Worm (Caenorhabditis elegans) whole organism, late embryonic: ENCODE measurements around the gene Y116A8C.3.

Experiments
- C38D4.7 ChIP-seq: fragments of 200-800 bp; sonication (Bioruptor generic); optimal IDR thresholded peaks from 2 replicates; lab custom pipeline; 2018; ENCODE audit warnings: mild to moderate bottlenecking, missing genetic modification characterization, moderate library complexity, missing compliant biosample characterization
- F13H6.1 ChIP-seq: sonication (generic microtip); optimal IDR thresholded peaks from 2 replicates; lab custom pipeline; 2016; ENCODE audit warnings: missing genetic modification characterization, missing compliant biosample characterization
- K02D7.2 ChIP-seq: sonication (generic microtip); optimal IDR thresholded peaks from 2 replicates; lab custom pipeline; 2017; ENCODE audit warnings: mild to moderate bottlenecking, missing genetic modification characterization, missing compliant biosample characterization
- K09A11.1 ChIP-seq: sonication (generic microtip); optimal IDR thresholded peaks from 2 replicates; lab custom pipeline; 2017; ENCODE audit warnings: antibody characterized with exemption, mild to moderate bottlenecking, missing genetic modification characterization, missing compliant biosample characterization; ENCODE audit not compliant: insufficient read depth
- Y22D7AL.16 ChIP-seq: sonication (generic microtip); optimal IDR thresholded peaks from 2 replicates; lab custom pipeline; 2016; ENCODE audit warnings: missing genetic modification characterization, missing compliant biosample characterization
- ahr-1 ChIP-seq: sonication (generic microtip); optimal IDR thresholded peaks from 2 replicates; lab custom pipeline; 2016; ENCODE audit warnings: missing genetic modification characterization, missing compliant biosample characterization
- ceh-14 ChIP-seq: sonication (generic microtip); optimal IDR thresholded peaks from 2 replicates; lab custom pipeline; 2016; ENCODE audit warnings: missing genotype, missing genetic modification characterization, missing compliant biosample characterization
- ceh-18 ChIP-seq: sonication (generic microtip); optimal IDR thresholded peaks from 2 replicates; lab custom pipeline; 2016; ENCODE audit warnings: missing genetic modification characterization, missing compliant biosample characterization
- ceh-2 ChIP-seq: sonication (generic microtip); optimal IDR thresholded peaks from 2 replicates; lab custom pipeline; 2016; ENCODE audit warnings: missing genotype, missing genetic modification characterization, missing compliant biosample characterization
- ceh-30 ChIP-seq: fragments of 150-350 bp; optimal IDR thresholded peaks from 2 replicates; lab custom pipeline; 2014; ENCODE audit warnings: missing biosample characterization, missing genetic modification characterization
- ceh-34 ChIP-seq: sonication (generic microtip); optimal IDR thresholded peaks from 2 replicates; lab custom pipeline; 2016; ENCODE audit warnings: mild to moderate bottlenecking, missing genetic modification characterization, missing compliant biosample characterization
- ceh-45 ChIP-seq: fragments of 200-800 bp; sonication (Bioruptor generic); IDR thresholded peaks from 2 replicates; pipeline ENCODE4 v1.3.6; 2022; ENCODE audit warnings: missing genetic modification reagents, missing genetic modification characterization, missing compliant biosample characterization
- ceh-48 ChIP-seq: sonication (generic microtip); optimal IDR thresholded peaks from 2 replicates; lab custom pipeline; 2016; ENCODE audit warnings: missing genetic modification characterization, inconsistent platforms, missing compliant biosample characterization
- ceh-9 ChIP-seq: sonication (generic microtip); optimal IDR thresholded peaks from 2 replicates; lab custom pipeline; 2016; ENCODE audit warnings: mild to moderate bottlenecking, missing genetic modification characterization, inconsistent platforms, missing compliant biosample characterization
- dmd-4 ChIP-seq: sonication (generic microtip); optimal IDR thresholded peaks from 2 replicates; lab custom pipeline; 2016; ENCODE audit warnings: borderline replicate concordance, missing genetic modification characterization, missing compliant biosample characterization
- ets-4 ChIP-seq: sonication (generic microtip); optimal IDR thresholded peaks from 2 replicates; lab custom pipeline; 2016; ENCODE audit warnings: missing genetic modification characterization, missing compliant biosample characterization
- fkh-6 ChIP-seq: sonication (generic microtip); optimal IDR thresholded peaks from 2 replicates; lab custom pipeline; 2016; ENCODE audit warnings: missing genetic modification characterization, missing compliant biosample characterization
- hlh-13 ChIP-seq: fragments of 200-800 bp; sonication (Bioruptor generic); optimal IDR thresholded peaks from 2 replicates; lab custom pipeline; 2018; ENCODE audit warnings: mild to moderate bottlenecking, missing genetic modification characterization, missing compliant biosample characterization
- hlh-15 ChIP-seq: sonication (generic microtip); optimal IDR thresholded peaks from 2 replicates; lab custom pipeline; 2016; ENCODE audit warnings: missing genetic modification characterization, missing compliant biosample characterization
- hlh-6 ChIP-seq: sonication (generic microtip); optimal IDR thresholded peaks from 2 replicates; lab custom pipeline; 2016; ENCODE audit warnings: missing genotype, missing genetic modification characterization, missing compliant biosample characterization
- lim-6 ChIP-seq: sonication (generic microtip); optimal IDR thresholded peaks from 2 replicates; lab custom pipeline; 2016; ENCODE audit warnings: missing genetic modification characterization, missing compliant biosample characterization
- lin-11 ChIP-seq: fragments of 200-800 bp; sonication (Bioruptor generic); optimal IDR thresholded peaks from 2 replicates; lab custom pipeline; 2018; ENCODE audit warnings: mild to moderate bottlenecking, missing genetic modification characterization, missing compliant biosample characterization
- madf-2 ChIP-seq: sonication (generic microtip); optimal IDR thresholded peaks from 2 replicates; lab custom pipeline; 2017; ENCODE audit warnings: missing genetic modification characterization, missing compliant biosample characterization
- nfya-1 ChIP-seq: sonication (generic microtip); optimal IDR thresholded peaks from 2 replicates; lab custom pipeline; 2017; ENCODE audit warnings: missing genetic modification characterization, mild to moderate bottlenecking, missing compliant biosample characterization, antibody characterized with exemption, moderate library complexity
- nhr-11 ChIP-seq: fragments of 150-350 bp; optimal IDR thresholded peaks from 2 replicates; lab custom pipeline; 2014; ENCODE audit warnings: missing biosample characterization, missing genetic modification characterization
- npax-4 ChIP-seq: sonication (generic microtip); optimal IDR thresholded peaks from 2 replicates; lab custom pipeline; 2016; ENCODE audit warnings: missing genetic modification characterization, missing compliant biosample characterization
- odd-2 ChIP-seq: sonication (generic microtip); optimal IDR thresholded peaks from 2 replicates; lab custom pipeline; 2017; ENCODE audit warnings: antibody characterized with exemption, mild to moderate bottlenecking, missing genetic modification characterization, missing compliant biosample characterization
- pax-1 ChIP-seq: fragments of 150-350 bp; optimal IDR thresholded peaks from 2 replicates; lab custom pipeline; 2014; ENCODE audit warnings: missing biosample characterization, missing genetic modification characterization
- pqm-1 ChIP-seq: sonication (generic microtip); optimal IDR thresholded peaks from 2 replicates; lab custom pipeline; 2016; ENCODE audit warnings: missing genetic modification characterization, missing compliant biosample characterization
- ref-2 ChIP-seq: sonication (generic microtip); optimal IDR thresholded peaks from 2 replicates; lab custom pipeline; 2016; ENCODE audit warnings: missing genetic modification characterization, missing compliant biosample characterization
- sdc-2 ChIP-seq: sonication (generic microtip); optimal IDR thresholded peaks from 2 replicates; lab custom pipeline; 2016; ENCODE audit warnings: missing genotype, missing genetic modification characterization, missing compliant biosample characterization
- sox-2 ChIP-seq: fragments of 200-800 bp; sonication (Bioruptor generic); IDR thresholded peaks from 2 replicates; pipeline ENCODE4 v1.3.6; 2022; ENCODE audit warnings: missing genetic modification reagents, missing genetic modification characterization, missing compliant biosample characterization
- tbx-2 ChIP-seq: sonication (generic microtip); optimal IDR thresholded peaks from 2 replicates; lab custom pipeline; 2016; ENCODE audit warnings: missing genetic modification characterization, missing compliant biosample characterization
- ttx-3 ChIP-seq: sonication (generic microtip); optimal IDR thresholded peaks from 2 replicates; lab custom pipeline; 2016; ENCODE audit warnings: missing genetic modification reagents, missing genetic modification characterization, missing compliant biosample characterization
- unc-3 ChIP-seq, 2 experiments: fragments of 200-800 bp in 1 of 2; sonication (Bioruptor generic) in 1 of 2; sonication (generic microtip) in 1 of 2; conservative IDR thresholded peaks in 1 of 2; optimal IDR thresholded peaks in 1 of 2; 2 replicates each; pipeline versions ENCODE4 v1.3.6 to Lab custom; 2016 to 2022; ENCODE audit warnings: missing compliant biosample characterization in 2 of 2, missing genetic modification characterization in 2 of 2, missing genetic modification reagents in 1 of 2
- unc-42 ChIP-seq: sonication (generic microtip); optimal IDR thresholded peaks from 2 replicates; lab custom pipeline; 2016; ENCODE audit warnings: missing genotype, missing genetic modification characterization, missing compliant biosample characterization
- zip-5 ChIP-seq: sonication (generic microtip); optimal IDR thresholded peaks from 2 replicates; lab custom pipeline; 2016; ENCODE audit warnings: missing genetic modification characterization, missing compliant biosample characterization
- ztf-16 ChIP-seq: sonication (generic microtip); optimal IDR thresholded peaks from 2 replicates; lab custom pipeline; 2017; ENCODE audit warnings: missing genetic modification characterization, missing compliant biosample characterization

The Y116A8C.3 gene

ce11 chrIV:16946746-16947145, 30.9 kb downstream of the Y116A8C.3 start, which contains the start of the genes Y116A8C.9 and arf-6 (continued):
- TF ChIP-seq hlh-15 (tag; lab: Kevin White, UChicago) (peak; percentile 46), ceh-9 (no peak), ceh-2 (tag; lab: Kevin White, UChicago) (peak; percentile 56), F13H6.1 (tag; lab: Kevin White, UChicago) (peak; percentile 35), ahr-1 (peak; percentile 62), npax-4 (tag; lab: Kevin White, UChicago) (peak; percentile 6), hlh-6 (tag; lab: Kevin White, UChicago) (no peak), ceh-30 (tag; lab: Kevin White, UChicago) (no peak), nhr-11 (no peak), odd-2 (tag; lab: Kevin White, UChicago) (no peak), ttx-3 (peak; percentile 68), K09A11.1 (tag; lab: Kevin White, UChicago) (peak; percentile 48), C38D4.7 (GFP tag; lab: Kevin White, UChicago) (peak; percentile 62), dmd-4 (tag; lab: Kevin White, UChicago) (peak; percentile 18), ceh-34 (tag; lab: Kevin White, UChicago) (peak; percentile 59), madf-2 (tag; lab: Kevin White, UChicago) (peak; percentile 27)

- TF ChIP-seq sdc-2 (tag; lab: Kevin White, UChicago) (no peak), ceh-30 (tag; lab: Kevin White, UChicago) (no peak), ceh-45 (no peak), hlh-13 (GFP tag; lab: Kevin White, UChicago) (no peak), nfya-1 (tag; lab: Kevin White, UChicago) (no peak), fkh-6 (no peak), ref-2 (tag; lab: Kevin White, UChicago) (no peak), zip-5 (no peak), ets-4 (tag; lab: Kevin White, UChicago) (no peak), pax-1 (tag; lab: Kevin White, UChicago) (no peak), ceh-14 (no peak), lim-6 (tag; lab: Kevin White, UChicago) (no peak), lin-11 (tag; lab: Kevin White, UChicago) (no peak), ceh-18 (tag; lab: Kevin White, UChicago) (no peak), ceh-9 (no peak), tbx-2 (tag; lab: Kevin White, UChicago) (no peak), unc-42 (tag; lab: Kevin White, UChicago) (no peak), nhr-11 (no peak), pqm-1 (tag; lab: Kevin White, UChicago) (no peak), Y22D7AL.16 (tag; lab: Kevin White, UChicago) (no peak)
Measured at ce11 chrIV:16949767-16950166, 33.9 kb downstream of the Y116A8C.3 start, which contains the start of gene rad-54.B. Gene rad-54.B, plus strand, starts transcription at chrIV:16950067.

ce11 chrIV:16952389-16952788, 36.5 kb downstream of the Y116A8C.3 start:
- TF ChIP-seq odd-2 (tag; lab: Kevin White, UChicago) (no peak), K02D7.2 (no peak)

ce11 chrIV:16962445-16962844, 46.6 kb downstream of the Y116A8C.3 start:
- TF ChIP-seq ets-4 (tag; lab: Kevin White, UChicago) (no peak), unc-42 (tag; lab: Kevin White, UChicago) (no peak), nfya-1 (tag; lab: Kevin White, UChicago) (no peak), sox-2 (GFP tag; lab: Robert Waterston, UW) (no peak), ceh-48 (tag; lab: Kevin White, UChicago) (no peak), ceh-18 (tag; lab: Kevin White, UChicago) (no peak), unc-3 (GFP tag; conservative IDR thresholded peaks at IDR 0.05; lab: Robert Waterston, UW) (no peak), unc-3 (tag; optimal IDR thresholded peaks at IDR 0.05; lab: Kevin White, UChicago) (no peak), ztf-16 (tag; lab: Kevin White, UChicago) (no peak), ceh-45 (no peak), lim-6 (tag; lab: Kevin White, UChicago) (no peak)
